Fruit fly (Drosophila melanogaster): ENCODE measurements around the gene MED22.

- TF ChIP-seq gl (tag; optimal IDR thresholded peaks at IDR 0.05), result no peak
- TF ChIP-seq CG10348 (GFP tag; IDR thresholded peaks at IDR 0.05), result no peak
- TF ChIP-seq CG32121 (GFP tag; IDR thresholded peaks at IDR 0.05), result no peak
- TF ChIP-seq CG15710 (tag; optimal IDR thresholded peaks at IDR 0.05), result no peak
- no peak for TF ChIP-seq CG8301 (tag; optimal IDR thresholded peaks at IDR 0.05)
- TF ChIP-seq EcR (GFP tag; optimal IDR thresholded peaks at IDR 0.05), result no peak
- TF ChIP-seq D1 (tag; optimal IDR thresholded peaks at IDR 0.05), result no peak
- TF ChIP-seq CG13204 (GFP tag; optimal IDR thresholded peaks at IDR 0.05), result no peak
- no peak for TF ChIP-seq CG34367 (tag; optimal IDR thresholded peaks at IDR 0.05)
- TF ChIP-seq Snoo (tag; optimal IDR thresholded peaks at IDR 0.05), result no peak
- TF ChIP-seq CG17806 (tag; optimal IDR thresholded peaks at IDR 0.05), result no peak
- TF ChIP-seq Pif1A (GFP tag; optimal IDR thresholded peaks at IDR 0.05), result no peak
- no peak for TF ChIP-seq CG9948 (tag; optimal IDR thresholded peaks at IDR 0.05)
Measured at dm6 chrX:932166-932565, 4.2 kb downstream of the MED22 start, which contains the start of the genes CG32815 and CG3706.
